2 fruit fly cellular contexts compared by ENCODE assay signal in the genomic region with DNA sequence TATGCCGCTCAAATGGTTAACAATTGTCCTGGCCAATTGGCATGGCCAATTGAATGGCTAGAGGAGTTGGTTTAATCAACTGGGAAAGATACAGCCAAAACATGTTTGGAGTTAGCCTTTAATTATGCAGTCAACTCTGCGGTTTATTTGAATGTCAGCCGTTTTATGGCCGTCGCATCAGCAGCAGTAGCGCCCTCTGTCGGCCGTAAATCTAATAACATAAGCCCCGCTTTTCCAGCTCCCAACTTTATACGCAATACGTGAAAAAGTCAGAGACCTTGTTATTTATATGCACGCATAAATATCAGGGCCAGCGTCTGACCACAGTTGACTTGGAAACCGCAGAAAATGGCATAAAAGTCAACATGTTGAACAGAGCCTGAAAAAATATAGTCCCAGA.
TF ChIP-seq lines count a peak whose summit lies in the region.

No protein-coding gene starts in this region.

- peak; percentile 52 to 57 for TF ChIP-seq CTCF in S2 (optimal IDR thresholded peaks at IDR 0.05; lab: Kevin White, UChicago)
- TF ChIP-seq CTCF in whole organism, embryonic (GFP tag; optimal IDR thresholded peaks at IDR 0.05; lab: Kevin White, UChicago) = peak; percentile 55

TF ChIP-seq in whole organism, embryonic, 481 proteins besides CTCF, POLR2A, EP300 and RAD21:
- TF ChIP-seq ERR (GFP tag; optimal IDR thresholded peaks at IDR 0.05; lab: Kevin White, UChicago) (no peak), kni (GFP tag; optimal IDR thresholded peaks at IDR 0.05; lab: Kevin White, UChicago) (no peak), Vsx1 (GFP tag; optimal IDR thresholded peaks at IDR 0.05; lab: Kevin White, UChicago) (no peak), CG2120 (GFP tag; optimal IDR thresholded peaks at IDR 0.05; lab: Kevin White, UChicago) (no peak), ab (GFP tag; optimal IDR thresholded peaks at IDR 0.05; lab: Kevin White, UChicago) (no peak), CG2678 (tag; optimal IDR thresholded peaks at IDR 0.05; lab: Kevin White, UChicago) (no peak), grn (GFP tag; optimal IDR thresholded peaks at IDR 0.05; lab: Kevin White, UChicago) (no peak), E2f1 (GFP tag; IDR thresholded peaks at IDR 0.05; lab: Robert Waterston, UW) (no peak), lbe (GFP tag; optimal IDR thresholded peaks at IDR 0.05; lab: Kevin White, UChicago) (no peak), bigmax (GFP tag; optimal IDR thresholded peaks at IDR 0.05; lab: Kevin White, UChicago) (no peak)
